Worm (Caenorhabditis elegans): ENCODE results near the gene hum-5.

Gene hum-5

ce11 chrIII:4036740-4037139, at the start of gene hum-5:
Gene hum-5 (minus strand): TSS chrIII:4036840.
- TF ChIP-seq ceh-45 (GFP tag; IDR thresholded peaks at IDR 0.05) (no peak), unc-86 (tag; optimal IDR thresholded peaks at IDR 0.05) (no peak), syd-9 (tag; optimal IDR thresholded peaks at IDR 0.05) (no peak), zip-5 (tag; optimal IDR thresholded peaks at IDR 0.05) (no peak), elt-4 (tag; optimal IDR thresholded peaks at IDR 0.05) (no peak), sox-4 (tag; optimal IDR thresholded peaks at IDR 0.05) (no peak)

ce11 chrIII:4085657-4086056, 49.0 kb upstream of the hum-5 start:
- TF ChIP-seq dve-1 (tag; optimal IDR thresholded peaks at IDR 0.05) (no peak), nhr-232 (tag; optimal IDR thresholded peaks at IDR 0.05) (no peak), ceh-34 (tag; optimal IDR thresholded peaks at IDR 0.05) (no peak), unc-3 (GFP tag; conservative IDR thresholded peaks at IDR 0.05) (no peak), unc-3 (tag; optimal IDR thresholded peaks at IDR 0.05) (no peak), ets-4 (tag; optimal IDR thresholded peaks at IDR 0.05) (no peak), pros-1 (tag; optimal IDR thresholded peaks at IDR 0.05) (no peak), ztf-16 (tag; optimal IDR thresholded peaks at IDR 0.05) (no peak), elt-4 (tag; optimal IDR thresholded peaks at IDR 0.05) (no peak), odd-2 (tag; optimal IDR thresholded peaks at IDR 0.05) (no peak), hlh-8 (tag; optimal IDR thresholded peaks at IDR 0.05) (no peak), gmeb-2 (tag; optimal IDR thresholded peaks at IDR 0.05) (no peak), ceh-48 (tag; optimal IDR thresholded peaks at IDR 0.05) (no peak), ceh-45 (GFP tag; IDR thresholded peaks at IDR 0.05) (no peak), ref-2 (tag; optimal IDR thresholded peaks at IDR 0.05) (no peak)

- no peak for TF ChIP-seq ama-1 (optimal IDR thresholded peaks at IDR 0.05)
- no peak for TF ChIP-seq unc-42 (tag; optimal IDR thresholded peaks at IDR 0.05)
- TF ChIP-seq ceh-31 (tag; optimal IDR thresholded peaks at IDR 0.05), result no peak
- TF ChIP-seq ceh-48 (tag; optimal IDR thresholded peaks at IDR 0.05), result no peak
- TF ChIP-seq ets-4 (tag; optimal IDR thresholded peaks at IDR 0.05), result no peak
- no peak for TF ChIP-seq pax-1 (tag; optimal IDR thresholded peaks at IDR 0.05)
- TF ChIP-seq K02D7.2 (tag; optimal IDR thresholded peaks at IDR 0.05), result no peak
- no peak for TF ChIP-seq pros-1 (tag; optimal IDR thresholded peaks at IDR 0.05)
- TF ChIP-seq mec-3 (tag; optimal IDR thresholded peaks at IDR 0.05; ENCODE audit: borderline replicate concordance), result no peak
- no peak for TF ChIP-seq hlh-13 (GFP tag; optimal IDR thresholded peaks at IDR 0.05)
- TF ChIP-seq zip-5 (tag; optimal IDR thresholded peaks at IDR 0.05), result no peak
- TF ChIP-seq lim-6 (tag; optimal IDR thresholded peaks at IDR 0.05), result no peak
- TF ChIP-seq unc-86 (tag; optimal IDR thresholded peaks at IDR 0.05), result no peak
- TF ChIP-seq odd-2 (tag; optimal IDR thresholded peaks at IDR 0.05), result no peak
- TF ChIP-seq hlh-8 (tag; optimal IDR thresholded peaks at IDR 0.05), result no peak
- TF ChIP-seq syd-9 (tag; optimal IDR thresholded peaks at IDR 0.05), result no peak
- TF ChIP-seq ahr-1 (tag; optimal IDR thresholded peaks at IDR 0.05), result no peak
- no peak for TF ChIP-seq nhr-11 (tag; optimal IDR thresholded peaks at IDR 0.05)
These were observed 46.8 kb upstream of the hum-5 start for ce11 chrIII:4083429-4083828.

- TF ChIP-seq sox-4 (tag; optimal IDR thresholded peaks at IDR 0.05) (no peak), unc-42 (tag; optimal IDR thresholded peaks at IDR 0.05) (peak; percentile 86), hlh-15 (tag; optimal IDR thresholded peaks at IDR 0.05) (no peak), ceh-14 (tag; optimal IDR thresholded peaks at IDR 0.05) (peak; percentile 77)
These were observed 33.6 kb upstream of the hum-5 start for ce11 chrIII:4070239-4070638.

ce11 chrIII:4068120-4068519, 31.5 kb upstream of the hum-5 start:
- TF ChIP-seq odd-2 (tag; optimal IDR thresholded peaks at IDR 0.05) (no peak), T23F11.4 (GFP tag; optimal IDR thresholded peaks at IDR 0.05) (no peak), ceh-14 (tag; optimal IDR thresholded peaks at IDR 0.05) (peak; percentile 31), rnt-1 (tag; optimal IDR thresholded peaks at IDR 0.05) (no peak)

- TF ChIP-seq hlh-30 (tag; optimal IDR thresholded peaks at IDR 0.05; ENCODE audit: insufficient read depth), result no peak
- TF ChIP-seq hlh-13 (GFP tag; optimal IDR thresholded peaks at IDR 0.05), result no peak
- TF ChIP-seq pros-1 (tag; optimal IDR thresholded peaks at IDR 0.05), result no peak
- TF ChIP-seq K09A11.1 (tag; optimal IDR thresholded peaks at IDR 0.05; ENCODE audit: insufficient read depth), result no peak
- no peak for TF ChIP-seq elt-2 (tag; optimal IDR thresholded peaks at IDR 0.05)
- no peak for TF ChIP-seq madf-2 (tag; optimal IDR thresholded peaks at IDR 0.05)
- TF ChIP-seq ceh-9 (tag; optimal IDR thresholded peaks at IDR 0.05), result no peak
These were observed 29.7 kb upstream of the hum-5 start, which contains the start of gene unc-79 for ce11 chrIII:4066333-4066732. Gene unc-79 (plus strand): TSS chrIII:4066633.

Measured in whole organism, late embryonic.